Fruit fly (Drosophila melanogaster) whole organism, embryonic: Measurements from ENCODE around the gene HipHop.
A peak's percentile ranks its signal among the peaks of the same experiment; 100 is the strongest.

Experiments used
- Aef1 ChIP-seq: fragments of 200-800 bp; sonication (Bioruptor generic); IDR thresholded peaks from 3 replicates; pipeline ENCODE4 v1.3.6; 2022; ENCODE audit warnings: missing biosample characterization, missing genetic modification characterization
- CG11093 ChIP-seq: fragments of 200-800 bp; sonication (Bioruptor generic); IDR thresholded peaks from 3 replicates; pipeline ENCODE4 v1.3.6; 2022; ENCODE audit warnings: missing biosample characterization, missing genetic modification characterization
- CG11247 ChIP-seq: fragments of 200-800 bp; sonication (Bioruptor generic); IDR thresholded peaks from 2 replicates; pipeline ENCODE4 v1.3.6; 2022; ENCODE audit warnings: missing biosample characterization, missing genetic modification characterization
- CG11456 ChIP-seq: fragments of 200-800 bp; sonication (Bioruptor generic); IDR thresholded peaks from 3 replicates; pipeline ENCODE4 v1.3.6; 2022; ENCODE audit warnings: missing biosample characterization, missing genetic modification characterization
- CG11695 ChIP-seq: fragments of 200-800 bp; sonication (Bioruptor generic); IDR thresholded peaks from 3 replicates; pipeline ENCODE4 v1.3.6; 2022; ENCODE audit warnings: missing biosample characterization, missing genetic modification characterization
- CG12155 ChIP-seq: fragments of 200-800 bp; sonication (Bioruptor generic); optimal IDR thresholded peaks from 3 replicates; lab custom pipeline; 2016; ENCODE audit warnings: missing biosample characterization, missing genetic modification characterization
- CG12391 ChIP-seq: fragments of 200-800 bp; sonication (Bioruptor generic); optimal IDR thresholded peaks from 3 replicates; lab custom pipeline; 2018; ENCODE audit warnings: missing biosample characterization, mild to moderate bottlenecking, missing genetic modification characterization, moderate library complexity
- CG13287 ChIP-seq: fragments of 200-800 bp; sonication (Bioruptor generic); IDR thresholded peaks from 2 replicates; pipeline ENCODE4 v1.3.6; 2022; ENCODE audit warnings: missing biosample characterization, missing genetic modification characterization; ENCODE audit not compliant: partially characterized antibody
- CG1647 ChIP-seq: fragments of 200-800 bp; sonication (Bioruptor generic); optimal IDR thresholded peaks from 3 replicates; lab custom pipeline; 2016; ENCODE audit warnings: missing biosample characterization, missing genetic modification characterization
- CG1832 ChIP-seq: fragments of 200-800 bp; sonication (Bioruptor generic); optimal IDR thresholded peaks from 2 replicates; lab custom pipeline; 2017; ENCODE audit warnings: missing biosample characterization, mild to moderate bottlenecking, missing genetic modification characterization, inconsistent platforms
- CG2120 ChIP-seq: fragments of 200-800 bp; sonication (Bioruptor generic); optimal IDR thresholded peaks from 3 replicates; lab custom pipeline; 2016; ENCODE audit warnings: missing biosample characterization, missing genetic modification characterization
- CG2199 ChIP-seq: fragments of 200-800 bp; sonication (Bioruptor generic); IDR thresholded peaks from 3 replicates; pipeline ENCODE4 v1.3.6; 2022; ENCODE audit warnings: missing biosample characterization, missing genetic modification characterization
- CG2202 ChIP-seq: fragments of 200-800 bp; sonication (Bioruptor generic); optimal IDR thresholded peaks from 2 replicates; lab custom pipeline; 2018; ENCODE audit warnings: missing biosample characterization, mild to moderate bottlenecking, missing genetic modification characterization
- CG2889 ChIP-seq: fragments of 200-800 bp; sonication (Bioruptor generic); IDR thresholded peaks from 3 replicates; pipeline ENCODE4 v1.3.6; 2022; ENCODE audit warnings: missing biosample characterization, missing genetic modification characterization
- CG30020 ChIP-seq: fragments of 200-800 bp; optimal IDR thresholded peaks from 2 replicates; lab custom pipeline; 2019; ENCODE audit warnings: missing biosample characterization, mild to moderate bottlenecking, missing genetic modification characterization, moderate library complexity
- CG30403 ChIP-seq: fragments of 200-800 bp; sonication (Bioruptor generic); optimal IDR thresholded peaks from 3 replicates; lab custom pipeline; 2016; ENCODE audit warnings: missing biosample characterization, missing genetic modification characterization
- CG33557 ChIP-seq: fragments of 200-800 bp; sonication (Bioruptor generic); optimal IDR thresholded peaks from 2 replicates; lab custom pipeline; 2019; ENCODE audit warnings: missing biosample characterization, mild to moderate bottlenecking, missing genetic modification characterization, moderate library complexity
- CG4328 ChIP-seq: fragments of 200-800 bp; sonication (Bioruptor generic); optimal IDR thresholded peaks from 3 replicates; lab custom pipeline; 2017; ENCODE audit warnings: missing biosample characterization, missing genetic modification reagents, missing genetic modification characterization
- CG4360 ChIP-seq: fragments of 200-800 bp; sonication (Bioruptor generic); IDR thresholded peaks from 2 replicates; pipeline ENCODE4 v1.3.6; 2022; ENCODE audit warnings: missing biosample characterization, missing genetic modification characterization
- CG6765 ChIP-seq: fragments of 200-800 bp; sonication (Bioruptor generic); optimal IDR thresholded peaks from 3 replicates; lab custom pipeline; 2017; ENCODE audit warnings: missing biosample characterization, mild to moderate bottlenecking, missing genetic modification characterization
- CG6791 ChIP-seq: fragments of 200-800 bp; sonication (Bioruptor generic); IDR thresholded peaks from 3 replicates; pipeline ENCODE4 v1.3.6; 2022; ENCODE audit warnings: missing biosample characterization, missing genetic modification characterization; ENCODE audit not compliant: partially characterized antibody
- CG9817 ChIP-seq: fragments of 200-800 bp; sonication (Bioruptor generic); optimal IDR thresholded peaks from 2 replicates; lab custom pipeline; 2018; ENCODE audit warnings: missing biosample characterization, mild to moderate bottlenecking, missing genetic modification characterization, moderate library complexity
- Dref ChIP-seq: fragments of 200-800 bp; sonication (Bioruptor generic); IDR thresholded peaks from 2 replicates; pipeline ENCODE4 v1.3.6; 2022; ENCODE audit warnings: missing biosample characterization, missing genetic modification characterization
- E2f1 ChIP-seq: fragments of 200-800 bp; sonication (Bioruptor generic); IDR thresholded peaks from 2 replicates; pipeline ENCODE4 v1.3.6; 2022; ENCODE audit warnings: missing biosample characterization, missing genetic modification characterization
- E2f2 ChIP-seq: fragments of 200-800 bp; sonication (Bioruptor generic); IDR thresholded peaks from 2 replicates; pipeline ENCODE4 v1.3.6; 2022; ENCODE audit warnings: missing biosample characterization, missing genetic modification characterization
- H15 ChIP-seq: fragments of 200-800 bp; sonication (Bioruptor generic); IDR thresholded peaks from 3 replicates; pipeline ENCODE4 v1.3.6; 2022; ENCODE audit warnings: missing biosample characterization, missing genetic modification characterization
- HmgD ChIP-seq: fragments of 200-800 bp; sonication (Bioruptor generic); optimal IDR thresholded peaks from 3 replicates; lab custom pipeline; 2016; ENCODE audit warnings: missing biosample characterization, missing genetic modification characterization
- Hmr ChIP-seq: fragments of 200-800 bp; sonication (Bioruptor generic); optimal IDR thresholded peaks from 3 replicates; lab custom pipeline; 2017; ENCODE audit warnings: mild to moderate bottlenecking, missing biosample characterization, missing genetic modification reagents, missing genetic modification characterization
- Hr39 ChIP-seq: fragments of >200 bp; optimal IDR thresholded peaks from 2 replicates; lab custom pipeline; 2017
- Mad ChIP-seq: fragments of 200-800 bp; sonication (Bioruptor generic); optimal IDR thresholded peaks from 2 replicates; lab custom pipeline; 2016; ENCODE audit warnings: missing biosample characterization, missing genetic modification characterization
- Pdp1 ChIP-seq, 2 experiments: fragments of 200-800 bp; sonication (Bioruptor generic); optimal IDR thresholded peaks; 3 replicates each; lab custom pipeline; 2016; ENCODE audit warnings: missing biosample characterization in 2 of 2, missing genetic modification characterization in 2 of 2, mild to moderate bottlenecking in 1 of 2, moderate library complexity in 1 of 2
- Side ChIP-seq: fragments of 200-800 bp; sonication (Bioruptor generic); optimal IDR thresholded peaks from 2 replicates; lab custom pipeline; 2016; ENCODE audit warnings: missing biosample characterization, missing genetic modification characterization
- Sin3A ChIP-seq: fragments of >200 bp; optimal IDR thresholded peaks from 2 replicates; lab custom pipeline; 2018
- Vsx1 ChIP-seq: fragments of 200-800 bp; sonication (Bioruptor generic); optimal IDR thresholded peaks from 2 replicates; lab custom pipeline; 2017; ENCODE audit warnings: missing biosample characterization, mild to moderate bottlenecking, missing genetic modification characterization, missing genetic modification reagents
- abd-A ChIP-seq: fragments of 200-800 bp; sonication (Bioruptor generic); optimal IDR thresholded peaks from 3 replicates; lab custom pipeline; 2019; ENCODE audit warnings: missing biosample characterization, mild to moderate bottlenecking, missing genetic modification characterization, moderate library complexity
- cad ChIP-seq: fragments of >200 bp; optimal IDR thresholded peaks from 2 replicates; lab custom pipeline; 2017; ENCODE audit warnings: missing biosample characterization, missing genetic modification characterization
- caup ChIP-seq: fragments of 200-800 bp; sonication (Bioruptor generic); optimal IDR thresholded peaks from 3 replicates; lab custom pipeline; 2017; ENCODE audit warnings: missing biosample characterization, mild to moderate bottlenecking, missing genetic modification characterization, moderate library complexity; ENCODE audit not compliant: severe bottlenecking
- cg ChIP-seq: fragments of 200-800 bp; sonication (Bioruptor generic); optimal IDR thresholded peaks from 3 replicates; lab custom pipeline; 2019; ENCODE audit warnings: missing biosample characterization, mild to moderate bottlenecking, missing genetic modification characterization, moderate library complexity
- cwo ChIP-seq: fragments of 200-800 bp; sonication (Bioruptor generic); optimal IDR thresholded peaks from 3 replicates; lab custom pipeline; 2017; ENCODE audit warnings: missing biosample characterization, missing genetic modification characterization, mild to moderate bottlenecking, moderate library complexity, missing genetic modification reagents
- dati ChIP-seq: fragments of 200-800 bp; sonication (Bioruptor generic); IDR thresholded peaks from 2 replicates; pipeline ENCODE4 v1.3.6; 2022; ENCODE audit warnings: missing biosample characterization, missing genetic modification characterization
- gt ChIP-seq: fragments of 200-800 bp; sonication (Bioruptor generic); IDR thresholded peaks from 2 replicates; pipeline ENCODE4 v1.3.6; 2022; ENCODE audit warnings: missing biosample characterization, missing genetic modification characterization
- hbn ChIP-seq: fragments of 200-800 bp; sonication (Bioruptor generic); IDR thresholded peaks from 2 replicates; pipeline ENCODE4 v1.3.6; 2022; ENCODE audit warnings: missing biosample characterization, missing genetic modification characterization; ENCODE audit not compliant: partially characterized antibody
- hth ChIP-seq: fragments of >200 bp; optimal IDR thresholded peaks from 2 replicates; lab custom pipeline; 2017; ENCODE audit warnings: inconsistent platforms
- jing ChIP-seq: fragments of 200-800 bp; sonication (Bioruptor generic); optimal IDR thresholded peaks from 2 replicates; lab custom pipeline; 2018; ENCODE audit warnings: missing biosample characterization, mild to moderate bottlenecking, missing genetic modification characterization
- kay ChIP-seq: fragments of 200-800 bp; sonication (Bioruptor generic); optimal IDR thresholded peaks from 2 replicates; lab custom pipeline; 2016; ENCODE audit warnings: missing biosample characterization, missing genetic modification characterization
- lilli ChIP-seq: fragments of 200-800 bp; sonication (Bioruptor generic); optimal IDR thresholded peaks from 3 replicates; lab custom pipeline; 2016; ENCODE audit warnings: missing biosample characterization, missing genetic modification characterization
- mld ChIP-seq: fragments of 200-800 bp; sonication (Bioruptor generic); IDR thresholded peaks from 3 replicates; pipeline ENCODE4 v1.3.6; 2022; ENCODE audit warnings: missing biosample characterization, missing genetic modification characterization; ENCODE audit not compliant: partially characterized antibody
- row ChIP-seq: fragments of 200-800 bp; sonication (Bioruptor generic); IDR thresholded peaks from 3 replicates; pipeline ENCODE4 v1.3.6; 2022; ENCODE audit warnings: missing biosample characterization, missing genetic modification characterization
- sr ChIP-seq: fragments of 200-800 bp; sonication (Bioruptor generic); IDR thresholded peaks from 3 replicates; pipeline ENCODE4 v1.3.6; 2022; ENCODE audit warnings: missing biosample characterization, missing genetic modification characterization
- stwl ChIP-seq: fragments of 200-800 bp; sonication (Bioruptor generic); optimal IDR thresholded peaks from 3 replicates; lab custom pipeline; 2018; ENCODE audit warnings: missing biosample characterization, mild to moderate bottlenecking, missing genetic modification characterization, moderate library complexity
- tx ChIP-seq: fragments of 200-800 bp; sonication (Bioruptor generic); optimal IDR thresholded peaks from 2 replicates; lab custom pipeline; 2016; ENCODE audit warnings: missing biosample characterization, missing genetic modification characterization
- yki ChIP-seq: fragments of >200 bp; optimal IDR thresholded peaks from 3 replicates; lab custom pipeline; 2018
- zen2 ChIP-seq: fragments of 200-800 bp; sonication (Bioruptor generic); IDR thresholded peaks from 3 replicates; pipeline ENCODE4 v1.3.6; 2022; ENCODE audit warnings: missing biosample characterization, missing genetic modification characterization; ENCODE audit not compliant: partially characterized antibody

Gene HipHop

DNA sequence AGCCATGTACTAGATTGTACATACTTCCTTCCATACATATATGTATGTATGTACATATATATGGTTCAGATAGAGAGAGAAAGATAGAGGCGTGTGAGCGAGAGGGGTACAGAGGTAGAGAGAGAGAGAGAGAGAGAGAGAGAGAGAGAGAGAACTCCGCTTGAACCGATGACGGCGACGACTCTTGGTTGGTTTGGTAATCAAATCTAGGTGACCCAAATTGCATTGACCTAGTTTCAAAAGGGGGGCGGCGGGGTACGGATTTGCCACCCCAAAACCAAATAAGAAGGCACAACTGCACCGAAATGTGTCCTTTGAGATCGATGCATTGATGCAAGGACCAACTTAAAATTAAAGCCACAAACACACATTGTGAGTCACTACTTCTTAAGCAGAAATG lies 33.1 kb upstream of the HipHop start (continued):
- no peak for TF ChIP-seq Sin3A (lab: Kevin White, UChicago)
- TF ChIP-seq jing (GFP tag; lab: Kevin White, UChicago): no peak
- TF ChIP-seq HmgD: no peak
- TF ChIP-seq Pdp1 (GFP tag; optimal IDR thresholded peaks at IDR 0.05; lab: Kevin White, UChicago): peak in 1 of 2 experiments; percentile 67
- TF ChIP-seq CG4328 (GFP tag; lab: Kevin White, UChicago): no peak
- TF ChIP-seq CG2202 (tag; lab: Kevin White, UChicago): no peak
- TF ChIP-seq CG6765 (GFP tag; lab: Kevin White, UChicago): no peak
- TF ChIP-seq yki (lab: Kevin White, UChicago): peak; percentile 20
- no peak for TF ChIP-seq Aef1 (GFP tag; lab: Robert Waterston, UW)
- no peak for TF ChIP-seq Hmr (GFP tag; lab: Kevin White, UChicago)
- no peak for TF ChIP-seq CG9817 (tag; lab: Kevin White, UChicago)
- no peak for TF ChIP-seq CG13287
- no peak for TF ChIP-seq CG11247 (GFP tag; lab: Robert Waterston, UW)
- peak; percentile 11 for TF ChIP-seq cg (GFP tag; lab: Kevin White, UChicago)
- no peak for TF ChIP-seq gt (GFP tag; lab: Robert Waterston, UW)
- TF ChIP-seq CG12155 (GFP tag; lab: Kevin White, UChicago): no peak
- peak; percentile 23; the same call in 1 of the 3 replicates for TF ChIP-seq H15 (GFP tag; lab: Robert Waterston, UW)
- TF ChIP-seq Hr39 (lab: Kevin White, UChicago): no peak
- TF ChIP-seq stwl (tag; lab: Kevin White, UChicago): no peak
- TF ChIP-seq cad: no peak
- TF ChIP-seq CG12391 (tag; lab: Kevin White, UChicago): no peak
- no peak for TF ChIP-seq dati
- TF ChIP-seq row (GFP tag; lab: Robert Waterston, UW): 0 out of 3 replicates have a peak, but pooled peaks have one; percentile 21
- no peak for TF ChIP-seq CG2120
- no peak for TF ChIP-seq Side
- no peak for TF ChIP-seq zen2 (GFP tag; lab: Robert Waterston, UW)
- TF ChIP-seq caup: no peak
- no peak for TF ChIP-seq CG11456 (GFP tag; lab: Robert Waterston, UW)
- no peak for TF ChIP-seq CG11093
- no peak for TF ChIP-seq CG6791 (GFP tag; lab: Robert Waterston, UW)
- TF ChIP-seq Vsx1 (GFP tag; lab: Kevin White, UChicago): no peak
- TF ChIP-seq CG4360 (GFP tag; lab: Robert Waterston, UW): no peak
- TF ChIP-seq Dref (GFP tag; lab: Robert Waterston, UW): no peak
- no peak for TF ChIP-seq CG33557 (GFP tag; lab: Kevin White, UChicago)
- no peak for TF ChIP-seq CG1647
- no peak for TF ChIP-seq tx (GFP tag; lab: Kevin White, UChicago)
- no peak for TF ChIP-seq hbn (GFP tag; lab: Robert Waterston, UW)
- no peak for TF ChIP-seq E2f2 (GFP tag; lab: Robert Waterston, UW)
- TF ChIP-seq CG30020 (tag; lab: Kevin White, UChicago): no peak
- no peak for TF ChIP-seq CG30403
- no peak for TF ChIP-seq cwo (GFP tag; lab: Kevin White, UChicago)
- peak; percentile 67 for TF ChIP-seq CG1832 (GFP tag; lab: Kevin White, UChicago)
- no peak for TF ChIP-seq Mad (GFP tag; lab: Kevin White, UChicago)
- no peak for TF ChIP-seq sr
- TF ChIP-seq CG2889 (GFP tag; lab: Robert Waterston, UW): no peak
- no peak for TF ChIP-seq kay
- TF ChIP-seq CG2199 (GFP tag; lab: Robert Waterston, UW): no peak
- no peak for TF ChIP-seq hth (lab: Kevin White, UChicago)
- no peak for TF ChIP-seq lilli (GFP tag; lab: Kevin White, UChicago)
- 0 out of 3 replicates have a peak, but pooled peaks have one; percentile 43 for TF ChIP-seq mld (GFP tag; lab: Robert Waterston, UW)
- TF ChIP-seq E2f1: no peak
- no peak for TF ChIP-seq abd-A (tag; lab: Kevin White, UChicago)
- TF ChIP-seq CG11695: no peak
